4 fruit fly cellular contexts compared by ENCODE assay signal in genomic region chr2L:6611374-6612005, dm6.
TF ChIP-seq lines count a peak whose summit lies in the region.

No protein-coding gene starts in this region.

- no peak for TF ChIP-seq CTCF in whole organism, embryonic (GFP tag; optimal IDR thresholded peaks at IDR 0.05; lab: Kevin White, UChicago)

TF ChIP-seq in whole organism, adult, 20 proteins besides CTCF, POLR2A, EP300 and RAD21:
- TF ChIP-seq ovo (GFP tag; optimal IDR thresholded peaks at IDR 0.05; lab: Kevin White, UChicago) = peak; percentile 80
- no peak for TF ChIP-seq CG14711 (tag; optimal IDR thresholded peaks at IDR 0.05; lab: Kevin White, UChicago)

TF ChIP-seq in whole organism, embryonic, 481 proteins besides CTCF, POLR2A, EP300 and RAD21 (continues in another document):
- TF ChIP-seq pita (GFP tag; optimal IDR thresholded peaks at IDR 0.05; lab: Kevin White, UChicago) (no peak), CG14710 (tag; optimal IDR thresholded peaks at IDR 0.05; lab: Kevin White, UChicago) (no peak), gcm (GFP tag; optimal IDR thresholded peaks at IDR 0.05; lab: Kevin White, UChicago) (no peak), nau (GFP tag; optimal IDR thresholded peaks at IDR 0.05; lab: Kevin White, UChicago) (peak; percentile 10), CG1647 (GFP tag; optimal IDR thresholded peaks at IDR 0.05; lab: Kevin White, UChicago) (no peak), CG13296 (GFP tag; optimal IDR thresholded peaks at IDR 0.05; lab: Kevin White, UChicago) (no peak), CG7357 (GFP tag; IDR thresholded peaks at IDR 0.05; lab: Robert Waterston, UW) (no peak), odd (GFP tag; optimal IDR thresholded peaks at IDR 0.05; lab: Kevin White, UChicago) (no peak), dm (GFP tag; optimal IDR thresholded peaks at IDR 0.05; lab: Kevin White, UChicago) (no peak), pros (GFP tag; optimal IDR thresholded peaks at IDR 0.05; lab: Kevin White, UChicago) (peak; percentile 88), CG3995 (GFP tag; optimal IDR thresholded peaks at IDR 0.05; lab: Kevin White, UChicago) (no peak), unpg (GFP tag; optimal IDR thresholded peaks at IDR 0.05; lab: Kevin White, UChicago) (peak; percentile 39), CG15514 (GFP tag; optimal IDR thresholded peaks at IDR 0.05; lab: Kevin White, UChicago) (no peak), gsb-n (tag; optimal IDR thresholded peaks at IDR 0.05; lab: Kevin White, UChicago) (peak; percentile 9), B-H2 (GFP tag; optimal IDR thresholded peaks at IDR 0.05; lab: Kevin White, UChicago) (no peak), CG7745 (tag; optimal IDR thresholded peaks at IDR 0.05; lab: Kevin White, UChicago) (no peak), dysf (GFP tag; IDR thresholded peaks at IDR 0.05; lab: Robert Waterston, UW) (no peak), tap (tag; optimal IDR thresholded peaks at IDR 0.05; lab: Kevin White, UChicago) (peak; percentile 24), bsh (GFP tag; optimal IDR thresholded peaks at IDR 0.05; lab: Kevin White, UChicago) (peak in 1 of 2 experiments; percentile 22), CG30403 (GFP tag; optimal IDR thresholded peaks at IDR 0.05; lab: Kevin White, UChicago) (peak; percentile 19), Deaf1 (tag; optimal IDR thresholded peaks at IDR 0.05; lab: Kevin White, UChicago) (peak; percentile 12), CG32767 (GFP tag; IDR thresholded peaks at IDR 0.05; lab: Robert Waterston, UW) (0 out of 2 replicates have a peak, but pooled peaks have one; percentile 15), Blimp-1 (GFP tag; optimal IDR thresholded peaks at IDR 0.05; lab: Kevin White, UChicago) (no peak), CG10565 (GFP tag; optimal IDR thresholded peaks at IDR 0.05; lab: Kevin White, UChicago) (no peak), CG11723 (GFP tag; optimal IDR thresholded peaks at IDR 0.05; lab: Kevin White, UChicago) (no peak), CG15073 (GFP tag; optimal IDR thresholded peaks at IDR 0.05; lab: Kevin White, UChicago) (no peak), CG2678 (tag; optimal IDR thresholded peaks at IDR 0.05; lab: Kevin White, UChicago) (peak; percentile 15), dmrt99B (tag; optimal IDR thresholded peaks at IDR 0.05; lab: Kevin White, UChicago) (peak; percentile 19), HmgD (GFP tag; optimal IDR thresholded peaks at IDR 0.05; lab: Kevin White, UChicago) (no peak), H15 (GFP tag; IDR thresholded peaks at IDR 0.05; lab: Robert Waterston, UW) (no peak), trh (GFP tag; optimal IDR thresholded peaks at IDR 0.05; lab: Kevin White, UChicago) (no peak)

TF ChIP-seq in whole organism, prepupa, 60 proteins besides CTCF, POLR2A, EP300 and RAD21:
- TF ChIP-seq CG16779 (tag; optimal IDR thresholded peaks at IDR 0.05; lab: Kevin White, UChicago) = no peak
- no peak for TF ChIP-seq Hr38 (GFP tag; optimal IDR thresholded peaks at IDR 0.05; lab: Kevin White, UChicago)
- no peak for TF ChIP-seq vri (GFP tag; optimal IDR thresholded peaks at IDR 0.05; lab: Kevin White, UChicago)
- TF ChIP-seq CG11294 (GFP tag; IDR thresholded peaks at IDR 0.05; lab: Robert Waterston, UW) = 0 out of 2 replicates have a peak, but pooled peaks have one; percentile 18
- TF ChIP-seq CG7368 (GFP tag; optimal IDR thresholded peaks at IDR 0.05; lab: Kevin White, UChicago) = peak; percentile 15
- TF ChIP-seq Blimp-1 (GFP tag; optimal IDR thresholded peaks at IDR 0.05; lab: Kevin White, UChicago) = no peak
- TF ChIP-seq CG34406 (GFP tag; optimal IDR thresholded peaks at IDR 0.05; lab: Kevin White, UChicago) = no peak
- TF ChIP-seq achi (GFP tag; optimal IDR thresholded peaks at IDR 0.05; lab: Kevin White, UChicago) = no peak
- no peak for TF ChIP-seq svp (GFP tag; lab: Kevin White, UChicago)
- TF ChIP-seq CG32006 (GFP tag; optimal IDR thresholded peaks at IDR 0.05; lab: Kevin White, UChicago) = peak; percentile 17
- no peak for TF ChIP-seq topi (GFP tag; optimal IDR thresholded peaks at IDR 0.05; lab: Kevin White, UChicago)
- peak; percentile 2 for TF ChIP-seq CG6276 (GFP tag; optimal IDR thresholded peaks at IDR 0.05; lab: Kevin White, UChicago)
- TF ChIP-seq Eip78C (GFP tag; lab: Kevin White, UChicago) = peak; percentile 58
- peak; percentile 19 for TF ChIP-seq acj6 (GFP tag; optimal IDR thresholded peaks at IDR 0.05; lab: Kevin White, UChicago)
- TF ChIP-seq Sox102F (GFP tag; optimal IDR thresholded peaks at IDR 0.05; lab: Kevin White, UChicago) = no peak
- TF ChIP-seq ss (GFP tag; optimal IDR thresholded peaks at IDR 0.05; lab: Kevin White, UChicago) = no peak
- TF ChIP-seq Hr39 (GFP tag; optimal IDR thresholded peaks at IDR 0.05; lab: Kevin White, UChicago) = no peak
- TF ChIP-seq Sox15 (GFP tag; optimal IDR thresholded peaks at IDR 0.05; lab: Kevin White, UChicago) = no peak
- no peak for TF ChIP-seq CG10669 (GFP tag; optimal IDR thresholded peaks at IDR 0.05; lab: Kevin White, UChicago)
- no peak for TF ChIP-seq CG9139 (GFP tag; optimal IDR thresholded peaks at IDR 0.05; lab: Kevin White, UChicago)
- TF ChIP-seq net (GFP tag; optimal IDR thresholded peaks at IDR 0.05; lab: Kevin White, UChicago) = peak; percentile 6
- TF ChIP-seq Eip75B (GFP tag; optimal IDR thresholded peaks at IDR 0.05; lab: Kevin White, UChicago) = no peak
- TF ChIP-seq Hr4 (GFP tag; optimal IDR thresholded peaks at IDR 0.05; lab: Kevin White, UChicago) = peak; percentile 29
- no peak for TF ChIP-seq CG6792 (GFP tag; optimal IDR thresholded peaks at IDR 0.05; lab: Kevin White, UChicago)
- TF ChIP-seq CG3919 (GFP tag; optimal IDR thresholded peaks at IDR 0.05; lab: Kevin White, UChicago) = no peak

TF ChIP-seq in whole organism, pupa, 21 proteins besides CTCF, POLR2A, EP300 and RAD21:
- TF ChIP-seq Snoo (tag; optimal IDR thresholded peaks at IDR 0.05; lab: Kevin White, UChicago) (no peak), fd96Ca (GFP tag; IDR thresholded peaks at IDR 0.05; lab: Robert Waterston, UW) (0 out of 3 replicates have a peak, but pooled peaks have one; percentile 12), CG12605 (GFP tag; IDR thresholded peaks at IDR 0.05; lab: Robert Waterston, UW) (no peak), CG8301 (tag; optimal IDR thresholded peaks at IDR 0.05; lab: Kevin White, UChicago) (peak; percentile 13), CG32121 (GFP tag; IDR thresholded peaks at IDR 0.05; lab: Robert Waterston, UW) (no peak), CG34367 (tag; optimal IDR thresholded peaks at IDR 0.05; lab: Kevin White, UChicago) (no peak), rn (GFP tag; IDR thresholded peaks at IDR 0.05; lab: Robert Waterston, UW) (no peak), gl (tag; optimal IDR thresholded peaks at IDR 0.05; lab: Kevin White, UChicago) (no peak), CG15710 (tag; optimal IDR thresholded peaks at IDR 0.05; lab: Kevin White, UChicago) (no peak), CG14655 (GFP tag; optimal IDR thresholded peaks at IDR 0.05; lab: Kevin White, UChicago) (peak; percentile 12), CG13204 (GFP tag; optimal IDR thresholded peaks at IDR 0.05; lab: Kevin White, UChicago) (no peak), D1 (tag; optimal IDR thresholded peaks at IDR 0.05; lab: Kevin White, UChicago) (no peak), Ets98B (GFP tag; IDR thresholded peaks at IDR 0.05; lab: Robert Waterston, UW) (no peak), Pif1B (GFP tag; optimal IDR thresholded peaks at IDR 0.05; lab: Kevin White, UChicago) (no peak)
